Fruit fly (Drosophila melanogaster): ENCODE results near the gene CG31867.

CG31867 gene

DNA sequence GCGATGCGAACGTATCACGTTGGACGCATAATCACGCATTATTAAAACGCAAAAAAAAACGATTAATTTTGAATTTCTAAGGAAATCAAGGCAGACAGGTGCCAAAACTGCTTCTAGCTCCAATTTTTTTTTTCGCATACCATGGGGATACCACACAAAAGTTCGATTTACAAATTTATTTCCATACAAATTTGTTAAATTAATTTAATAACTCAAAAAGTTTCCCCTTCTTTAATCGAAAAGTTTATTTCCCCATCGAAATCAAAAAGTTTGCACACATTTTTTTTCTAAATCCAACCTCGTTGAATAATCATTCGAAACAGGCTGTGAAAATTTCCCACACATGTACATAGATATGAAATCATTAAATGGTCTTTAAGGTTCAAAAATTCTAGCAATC is at the start of gene CG31867:
TSS of gene CG31867 (minus strand) at position 101 of the 400 bp plus-strand sequence.
- TF ChIP-seq Myc (optimal IDR thresholded peaks at IDR 0.05) (no peak), CG9705 (GFP tag; optimal IDR thresholded peaks at IDR 0.05) (no peak), CrebA (GFP tag; optimal IDR thresholded peaks at IDR 0.05; ENCODE audit: borderline replicate concordance) (no peak), usp (GFP tag; optimal IDR thresholded peaks at IDR 0.05) (no peak), psq (GFP tag; optimal IDR thresholded peaks at IDR 0.05) (no peak), jim (GFP tag; optimal IDR thresholded peaks at IDR 0.05) (no peak), br (GFP tag; optimal IDR thresholded peaks at IDR 0.05) (no peak), Abd-B (GFP tag; optimal IDR thresholded peaks at IDR 0.05) (no peak), dmrt93B (GFP tag; optimal IDR thresholded peaks at IDR 0.05) (no peak), ey (GFP tag; optimal IDR thresholded peaks at IDR 0.05) (no peak)

DNA sequence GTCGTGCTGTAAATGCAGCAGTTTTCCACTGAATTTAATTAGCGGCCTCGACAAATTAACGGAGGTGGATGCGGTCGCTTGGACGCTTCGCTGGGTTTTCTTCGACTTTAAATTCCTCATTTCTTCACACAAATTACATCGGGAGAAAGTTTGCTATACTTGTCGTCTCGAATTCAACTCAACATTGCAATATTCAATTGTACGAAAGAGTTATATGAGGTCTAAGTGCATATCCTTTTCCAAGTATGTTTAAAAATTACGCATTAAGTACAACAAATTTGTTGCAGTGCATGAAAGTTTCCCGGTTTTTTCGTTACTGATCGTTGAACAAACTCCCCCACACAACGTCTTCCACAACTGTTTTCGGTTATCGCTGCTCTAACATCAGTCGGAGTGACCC is 47.5 kb upstream of the CG31867 start:
- TF ChIP-seq GATAd (GFP tag; optimal IDR thresholded peaks at IDR 0.05) = no peak
- peak; percentile 10 for TF ChIP-seq sv (GFP tag; optimal IDR thresholded peaks at IDR 0.05)

DNA sequence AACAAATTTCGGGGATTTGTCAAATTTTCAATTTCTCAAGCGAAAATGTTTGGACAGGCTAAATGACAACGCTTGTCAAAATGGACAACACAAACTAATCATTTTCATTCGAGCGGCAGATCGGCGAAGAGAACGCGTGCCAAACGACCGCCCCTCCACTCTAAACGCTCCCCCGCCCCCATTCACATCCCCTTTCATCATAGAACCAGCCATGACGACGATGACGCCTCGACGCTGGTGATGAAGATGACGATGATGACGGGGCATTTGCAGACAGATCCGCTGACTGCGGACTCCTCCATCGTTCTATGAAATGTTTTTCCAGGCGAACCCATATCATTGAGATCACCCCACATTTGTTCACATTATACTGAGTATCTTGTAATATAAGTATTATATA is 44.9 kb upstream of the CG31867 start:
- TF ChIP-seq Dif (GFP tag; optimal IDR thresholded peaks at IDR 0.05; ENCODE audit: partially characterized antibody) = no peak
- no peak for TF ChIP-seq rgr (GFP tag; optimal IDR thresholded peaks at IDR 0.05)
- TF ChIP-seq h (GFP tag; optimal IDR thresholded peaks at IDR 0.05) = no peak
- TF ChIP-seq CG9705 (GFP tag; optimal IDR thresholded peaks at IDR 0.05) = no peak

DNA sequence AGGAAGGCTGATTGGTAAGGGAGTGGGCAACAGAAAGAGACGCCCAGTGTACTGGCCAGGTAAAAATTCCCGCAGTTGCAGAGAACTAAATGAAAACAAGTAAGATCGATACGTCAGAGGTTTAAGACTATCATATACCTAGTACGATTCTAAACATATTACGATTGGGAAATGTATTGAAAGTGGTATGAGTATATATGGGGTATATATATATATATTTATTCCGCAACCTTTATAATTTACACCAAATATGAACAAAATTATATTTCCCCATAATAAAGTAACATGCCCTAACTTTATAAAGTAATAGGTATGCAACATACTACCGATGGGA is 43.9 kb upstream of the CG31867 start:
- TF ChIP-seq woc (GFP tag; optimal IDR thresholded peaks at IDR 0.05) = peak; percentile 48
- no peak for TF ChIP-seq tai (GFP tag; optimal IDR thresholded peaks at IDR 0.05)
- TF ChIP-seq Mio (GFP tag; optimal IDR thresholded peaks at IDR 0.05) = no peak
- TF ChIP-seq CG9705 (GFP tag; optimal IDR thresholded peaks at IDR 0.05) = no peak
- TF ChIP-seq foxo (GFP tag; optimal IDR thresholded peaks at IDR 0.05) = peak in 1 of 2 experiments; percentile 54
- no peak for TF ChIP-seq Abd-B (GFP tag; optimal IDR thresholded peaks at IDR 0.05)
- peak; percentile 44 for TF ChIP-seq br (GFP tag; optimal IDR thresholded peaks at IDR 0.05)
- peak; percentile 73 for TF ChIP-seq h (GFP tag; optimal IDR thresholded peaks at IDR 0.05)
- TF ChIP-seq psq (GFP tag; optimal IDR thresholded peaks at IDR 0.05) = peak; percentile 78
- no peak for TF ChIP-seq Dif (GFP tag; optimal IDR thresholded peaks at IDR 0.05; ENCODE audit: partially characterized antibody)
- peak; percentile 13 for TF ChIP-seq dsf (GFP tag; optimal IDR thresholded peaks at IDR 0.05; ENCODE audit: borderline replicate concordance)
- TF ChIP-seq OdsH (GFP tag; optimal IDR thresholded peaks at IDR 0.05) = peak; percentile 88
- TF ChIP-seq rgr (GFP tag; optimal IDR thresholded peaks at IDR 0.05) = peak; percentile 79
- no peak for TF ChIP-seq brk (GFP tag; optimal IDR thresholded peaks at IDR 0.05)
- TF ChIP-seq GATAd (GFP tag; optimal IDR thresholded peaks at IDR 0.05) = no peak
- TF ChIP-seq jim (GFP tag; optimal IDR thresholded peaks at IDR 0.05) = no peak
- TF ChIP-seq HLH106 (tag; optimal IDR thresholded peaks at IDR 0.05) = peak; percentile 23
- peak; percentile 33 for TF ChIP-seq Hnf4 (GFP tag; optimal IDR thresholded peaks at IDR 0.05)
- no peak for TF ChIP-seq usp (GFP tag; optimal IDR thresholded peaks at IDR 0.05)
- TF ChIP-seq fru (GFP tag; optimal IDR thresholded peaks at IDR 0.05) = peak; percentile 81
- TF ChIP-seq ey (GFP tag; optimal IDR thresholded peaks at IDR 0.05) = peak; percentile 43
- TF ChIP-seq Sp1 (GFP tag; optimal IDR thresholded peaks at IDR 0.05) = peak; percentile 69
- TF ChIP-seq Hr78 (GFP tag; optimal IDR thresholded peaks at IDR 0.05) = no peak
- TF ChIP-seq lola (GFP tag; optimal IDR thresholded peaks at IDR 0.05) = no peak
- TF ChIP-seq sage (GFP tag; optimal IDR thresholded peaks at IDR 0.05) = no peak

DNA sequence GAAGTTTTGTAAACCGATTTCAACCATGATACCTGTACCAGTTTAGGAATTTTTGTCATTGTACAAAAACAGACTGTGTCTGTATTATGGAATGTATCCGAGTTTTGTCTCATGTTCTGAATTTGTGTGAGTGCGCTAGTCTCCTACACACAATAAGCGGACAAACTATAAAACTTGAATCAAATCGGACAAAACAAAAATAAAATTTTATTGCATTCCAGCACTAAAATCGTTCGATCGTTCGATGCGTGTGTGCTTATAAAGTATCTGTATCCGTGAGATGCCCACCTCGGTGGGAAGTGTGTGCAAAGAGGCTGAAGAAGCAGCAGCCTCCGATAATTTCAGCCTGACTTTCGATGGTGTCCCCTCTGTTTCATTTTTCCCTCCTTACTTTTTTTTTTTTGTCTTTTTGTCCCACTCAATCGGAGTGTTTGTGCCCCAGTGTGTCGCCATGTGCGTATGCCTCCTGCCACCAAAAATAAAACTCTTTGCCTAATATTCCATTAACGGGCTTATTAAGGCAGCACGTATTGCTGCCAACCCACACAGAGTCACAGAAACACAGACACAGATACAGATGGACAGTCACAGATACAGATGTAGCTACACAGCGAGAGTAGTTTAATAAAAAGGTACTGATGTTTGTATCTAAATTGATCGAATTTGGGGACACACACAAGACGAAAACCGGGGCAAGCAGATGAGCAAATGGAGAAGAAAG is 43.3 kb upstream of the CG31867 start:
- TF ChIP-seq lola (GFP tag; optimal IDR thresholded peaks at IDR 0.05) = no peak
- no peak for TF ChIP-seq ey (GFP tag; optimal IDR thresholded peaks at IDR 0.05)
- TF ChIP-seq tai (GFP tag; optimal IDR thresholded peaks at IDR 0.05) = no peak
- TF ChIP-seq Hnf4 (GFP tag; optimal IDR thresholded peaks at IDR 0.05) = no peak
- no peak for TF ChIP-seq Abd-B (GFP tag; optimal IDR thresholded peaks at IDR 0.05)
- TF ChIP-seq Dfd (GFP tag; optimal IDR thresholded peaks at IDR 0.05) = no peak
- no peak for TF ChIP-seq Hr83 (GFP tag; optimal IDR thresholded peaks at IDR 0.05; ENCODE audit: poor library complexity, severe bottlenecking)
- no peak for TF ChIP-seq rgr (GFP tag; optimal IDR thresholded peaks at IDR 0.05)
- TF ChIP-seq OdsH (GFP tag; optimal IDR thresholded peaks at IDR 0.05) = no peak
- no peak for TF ChIP-seq brk (GFP tag; optimal IDR thresholded peaks at IDR 0.05)
- no peak for TF ChIP-seq sage (GFP tag; optimal IDR thresholded peaks at IDR 0.05)
- no peak for TF ChIP-seq jim (GFP tag; optimal IDR thresholded peaks at IDR 0.05)
- TF ChIP-seq Rel (GFP tag; optimal IDR thresholded peaks at IDR 0.05) = no peak
- TF ChIP-seq Rel (tag; optimal IDR thresholded peaks at IDR 0.05) = no peak
- no peak for TF ChIP-seq Sp1 (GFP tag; optimal IDR thresholded peaks at IDR 0.05)
- no peak for TF ChIP-seq Myc (optimal IDR thresholded peaks at IDR 0.05)
- no peak for TF ChIP-seq CG32264 (GFP tag; optimal IDR thresholded peaks at IDR 0.05)
- no peak for TF ChIP-seq N (GFP tag; optimal IDR thresholded peaks at IDR 0.05)
- TF ChIP-seq foxo (GFP tag; optimal IDR thresholded peaks at IDR 0.05) = no peak
- no peak for TF ChIP-seq psq (GFP tag; optimal IDR thresholded peaks at IDR 0.05)
